Worm (Caenorhabditis elegans): ENCODE data around the gene clec-196.

- TF ChIP-seq klf-2 (GFP tag; conservative IDR thresholded peaks at IDR 0.05) (no peak), med-1 (GFP tag; optimal IDR thresholded peaks at IDR 0.05; ENCODE audit: insufficient read depth) (no peak), ztf-23 (GFP tag; IDR thresholded peaks at IDR 0.05) (no peak), ref-1 (GFP tag; conservative IDR thresholded peaks at IDR 0.05) (no peak), T22C8.4 (GFP tag; IDR thresholded peaks at IDR 0.05) (no peak), flt-1 (GFP tag; IDR thresholded peaks at IDR 0.05) (no peak), ztf-29 (GFP tag; IDR thresholded peaks at IDR 0.05) (no peak)
Measured at ce11 chrIV:17281060-17282021, 4.6 kb downstream of the clec-196 start.

All from whole organism, midembryonic.